Worm (Caenorhabditis elegans): Measurements from ENCODE around the gene B0336.7.

- TF ChIP-seq nhr-28 (tag; optimal IDR thresholded peaks at IDR 0.05): no peak
- TF ChIP-seq nhr-25 (tag; optimal IDR thresholded peaks at IDR 0.05): no peak
- TF ChIP-seq nhr-76 (tag; optimal IDR thresholded peaks at IDR 0.05): no peak
- no peak for TF ChIP-seq daf-12 (tag; optimal IDR thresholded peaks at IDR 0.05)
- TF ChIP-seq ama-1 (optimal IDR thresholded peaks at IDR 0.05): no peak
- no peak for TF ChIP-seq ztf-4 (tag; optimal IDR thresholded peaks at IDR 0.05)
- no peak for TF ChIP-seq unc-62 (GFP tag; optimal IDR thresholded peaks at IDR 0.05)
- no peak for TF ChIP-seq nhr-12 (tag; optimal IDR thresholded peaks at IDR 0.05)
- TF ChIP-seq egl-27 (tag; optimal IDR thresholded peaks at IDR 0.05): no peak
- TF ChIP-seq aly-2 (tag; optimal IDR thresholded peaks at IDR 0.05): no peak
- TF ChIP-seq mml-1 (tag; optimal IDR thresholded peaks at IDR 0.05): no peak
Measured at ce11 chrIII:5663521-5663920, 33.6 kb downstream of the B0336.7 start.

Measured in whole organism, L3 larva.